Worm (Caenorhabditis elegans): ENCODE results near the gene T16G1.6.

- TF ChIP-seq ztf-29 (GFP tag; IDR thresholded peaks at IDR 0.05), result no peak
- TF ChIP-seq ref-1 (GFP tag; conservative IDR thresholded peaks at IDR 0.05), result no peak
- TF ChIP-seq flt-1 (GFP tag; IDR thresholded peaks at IDR 0.05), result no peak
- TF ChIP-seq ztf-23 (GFP tag; IDR thresholded peaks at IDR 0.05), result no peak
- no peak for TF ChIP-seq T22C8.4 (GFP tag; IDR thresholded peaks at IDR 0.05)
Measured at ce11 chrV:12906732-12907131, 30.2 kb downstream of the T16G1.6 start, which contains the start of gene ttr-29.

All from whole organism, midembryonic.